Fruit fly (Drosophila melanogaster) whole organism, embryonic: ENCODE data around the gene Rh3.

Experiments
- Antp ChIP-seq: fragments of 200-800 bp; sonication (Bioruptor generic); optimal IDR thresholded peaks from 3 replicates; lab custom pipeline; 2016; ENCODE audit warnings: missing biosample characterization, missing genetic modification characterization
- Atf-2 ChIP-seq: fragments of 200-800 bp; sonication (Bioruptor generic); optimal IDR thresholded peaks from 2 replicates; lab custom pipeline; 2016; ENCODE audit warnings: missing biosample characterization, missing genetic modification characterization
- BtbVII ChIP-seq: fragments of 200-800 bp; sonication (Bioruptor generic); optimal IDR thresholded peaks from 3 replicates; lab custom pipeline; 2017; ENCODE audit warnings: missing biosample characterization, mild to moderate bottlenecking, missing genetic modification characterization
- CG10147 ChIP-seq: fragments of 200-800 bp; sonication (Bioruptor generic); optimal IDR thresholded peaks from 2 replicates; lab custom pipeline; 2019; ENCODE audit warnings: missing biosample characterization, mild to moderate bottlenecking, missing genetic modification characterization, moderate library complexity
- CG10654 ChIP-seq: fragments of 200-800 bp; sonication (Bioruptor generic); optimal IDR thresholded peaks from 2 replicates; lab custom pipeline; 2016; ENCODE audit warnings: missing biosample characterization, missing genetic modification characterization
- CG11398 ChIP-seq: fragments of 200-800 bp; sonication (Bioruptor generic); optimal IDR thresholded peaks from 2 replicates; lab custom pipeline; 2016; ENCODE audit warnings: missing biosample characterization, missing genetic modification characterization
- CG13624 ChIP-seq: fragments of 200-800 bp; sonication (Bioruptor generic); optimal IDR thresholded peaks from 2 replicates; lab custom pipeline; 2016; ENCODE audit warnings: missing biosample characterization, missing genetic modification characterization
- CG14965 ChIP-seq: fragments of 200-800 bp; sonication (Bioruptor generic); optimal IDR thresholded peaks from 2 replicates; lab custom pipeline; 2016; ENCODE audit warnings: missing biosample characterization, missing genetic modification characterization, borderline replicate concordance
- CG15514 ChIP-seq: fragments of 200-800 bp; sonication (Bioruptor generic); optimal IDR thresholded peaks from 3 replicates; lab custom pipeline; 2017; ENCODE audit warnings: missing biosample characterization, missing genetic modification characterization, mild to moderate bottlenecking, moderate library complexity, missing genetic modification reagents
- CG17829 ChIP-seq: fragments of 200-800 bp; optimal IDR thresholded peaks from 2 replicates; lab custom pipeline; 2019; ENCODE audit warnings: missing biosample characterization, mild to moderate bottlenecking, missing genetic modification characterization, moderate library complexity
- CG2129 ChIP-seq: fragments of 200-800 bp; sonication (Bioruptor generic); IDR thresholded peaks from 2 replicates; pipeline ENCODE4 v1.3.6; 2022; ENCODE audit warnings: missing biosample characterization, missing genetic modification characterization; ENCODE audit not compliant: partially characterized antibody
- CG2889 ChIP-seq: fragments of 200-800 bp; sonication (Bioruptor generic); IDR thresholded peaks from 3 replicates; pipeline ENCODE4 v1.3.6; 2022; ENCODE audit warnings: missing biosample characterization, missing genetic modification characterization
- CG31388 ChIP-seq: fragments of 200-800 bp; sonication (Bioruptor generic); optimal IDR thresholded peaks from 2 replicates; lab custom pipeline; 2016; ENCODE audit warnings: missing biosample characterization, missing genetic modification characterization
- CG3726 ChIP-seq: fragments of 200-800 bp; sonication (Bioruptor generic); IDR thresholded peaks from 3 replicates; pipeline ENCODE4, ENCODE4 v1.3.6; 2022; ENCODE audit warnings: missing biosample characterization, missing genetic modification characterization
- CG7928 ChIP-seq: fragments of 200-800 bp; sonication (Bioruptor generic); optimal IDR thresholded peaks from 2 replicates; lab custom pipeline; 2017; ENCODE audit warnings: missing biosample characterization, mild to moderate bottlenecking, missing genetic modification characterization
- CG9215 ChIP-seq: fragments of 200-800 bp; sonication (Bioruptor generic); IDR thresholded peaks from 2 replicates; pipeline ENCODE4 v1.3.6; 2022; ENCODE audit warnings: missing biosample characterization, missing genetic modification characterization
- CG9727 ChIP-seq: fragments of 200-800 bp; sonication (Bioruptor generic); optimal IDR thresholded peaks from 3 replicates; lab custom pipeline; 2017; ENCODE audit warnings: missing biosample characterization, mild to moderate bottlenecking, missing genetic modification characterization
- CG9797 ChIP-seq: fragments of 200-800 bp; sonication (Bioruptor generic); optimal IDR thresholded peaks from 3 replicates; lab custom pipeline; 2018; ENCODE audit warnings: missing biosample characterization, mild to moderate bottlenecking, missing genetic modification characterization
- CrebB ChIP-seq: fragments of 200-800 bp; sonication (Bioruptor generic); optimal IDR thresholded peaks from 3 replicates; lab custom pipeline; 2018; ENCODE audit warnings: missing biosample characterization, mild to moderate bottlenecking, missing genetic modification characterization
- D19A ChIP-seq: fragments of 200-800 bp; optimal IDR thresholded peaks from 3 replicates; lab custom pipeline; 2019; ENCODE audit warnings: missing biosample characterization, mild to moderate bottlenecking, missing genetic modification characterization, moderate library complexity
- D19B ChIP-seq: fragments of 200-800 bp; sonication (Bioruptor generic); optimal IDR thresholded peaks from 2 replicates; lab custom pipeline; 2017; ENCODE audit warnings: missing biosample characterization, mild to moderate bottlenecking, missing genetic modification characterization
- Dip2 ChIP-seq: fragments of 200-800 bp; sonication (Bioruptor generic); IDR thresholded peaks from 2 replicates; pipeline ENCODE4 v1.3.6; 2022; ENCODE audit warnings: missing biosample characterization, missing genetic modification characterization
- Doc3 ChIP-seq: fragments of 200-800 bp; sonication (Bioruptor generic); IDR thresholded peaks from 3 replicates; pipeline ENCODE4 v1.3.6; 2022; ENCODE audit warnings: missing biosample characterization, missing genetic modification characterization; ENCODE audit not compliant: partially characterized antibody
- ERR ChIP-seq: fragments of 200-800 bp; sonication (Bioruptor generic); optimal IDR thresholded peaks from 2 replicates; lab custom pipeline; 2016; ENCODE audit warnings: missing biosample characterization, missing genetic modification characterization
- Ets97D ChIP-seq: fragments of 200-800 bp; sonication (Bioruptor generic); optimal IDR thresholded peaks from 3 replicates; lab custom pipeline; 2016; ENCODE audit warnings: missing biosample characterization, missing genetic modification characterization
- Gsc ChIP-seq: fragments of 200-800 bp; sonication (Bioruptor generic); IDR thresholded peaks from 2 replicates; pipeline ENCODE4 v1.3.6; 2022; ENCODE audit warnings: missing biosample characterization, missing genetic modification characterization
- H15 ChIP-seq: fragments of 200-800 bp; sonication (Bioruptor generic); IDR thresholded peaks from 3 replicates; pipeline ENCODE4 v1.3.6; 2022; ENCODE audit warnings: missing biosample characterization, missing genetic modification characterization
- Hr39 ChIP-seq: fragments of >200 bp; optimal IDR thresholded peaks from 2 replicates; lab custom pipeline; 2017
- Lhr ChIP-seq: fragments of 200-800 bp; sonication (Bioruptor generic); optimal IDR thresholded peaks from 3 replicates; lab custom pipeline; 2017; ENCODE audit warnings: mild to moderate bottlenecking, missing biosample characterization, missing genetic modification reagents, missing genetic modification characterization
- Pdp1 ChIP-seq, 2 experiments: fragments of 200-800 bp; sonication (Bioruptor generic); optimal IDR thresholded peaks; 3 replicates each; lab custom pipeline; 2016; ENCODE audit warnings: missing biosample characterization in 2 of 2, missing genetic modification characterization in 2 of 2, mild to moderate bottlenecking in 1 of 2, moderate library complexity in 1 of 2
- Ravus ChIP-seq: fragments of 200-800 bp; sonication (Bioruptor generic); IDR thresholded peaks from 2 replicates; pipeline ENCODE4 v1.3.6; 2022; ENCODE audit warnings: missing biosample characterization, missing genetic modification characterization
- Rfx ChIP-seq: fragments of 200-800 bp; sonication (Bioruptor generic); IDR thresholded peaks from 2 replicates; pipeline ENCODE4 v1.3.6; 2022; ENCODE audit warnings: missing biosample characterization, missing genetic modification characterization
- Sox102F ChIP-seq: fragments of 200-800 bp; sonication (Bioruptor generic); optimal IDR thresholded peaks from 2 replicates; lab custom pipeline; 2018; ENCODE audit warnings: missing biosample characterization, mild to moderate bottlenecking, missing genetic modification characterization, moderate library complexity
- ash1 ChIP-seq: fragments of 200-800 bp; sonication (Bioruptor generic); optimal IDR thresholded peaks from 2 replicates; lab custom pipeline; 2018; ENCODE audit warnings: missing biosample characterization, mild to moderate bottlenecking, missing genetic modification characterization
- btn ChIP-seq: fragments of 200-800 bp; sonication (Bioruptor generic); optimal IDR thresholded peaks from 2 replicates; lab custom pipeline; 2016; ENCODE audit warnings: missing biosample characterization, missing genetic modification characterization
- corto ChIP-seq: fragments of 200-800 bp; sonication (Bioruptor generic); optimal IDR thresholded peaks from 2 replicates; lab custom pipeline; 2016; ENCODE audit warnings: missing biosample characterization, mild to moderate bottlenecking, missing genetic modification characterization, moderate library complexity
- crc ChIP-seq: fragments of 200-800 bp; sonication (Bioruptor generic); optimal IDR thresholded peaks from 2 replicates; lab custom pipeline; 2016; ENCODE audit warnings: missing biosample characterization, missing genetic modification characterization
- dan ChIP-seq: fragments of 200-800 bp; sonication (Bioruptor generic); IDR thresholded peaks from 2 replicates; pipeline ENCODE4 v1.3.6; 2022; ENCODE audit warnings: missing biosample characterization, missing genetic modification characterization
- danr ChIP-seq: fragments of 200-800 bp; sonication (Bioruptor generic); IDR thresholded peaks from 2 replicates; pipeline ENCODE4 v1.3.6; 2022; ENCODE audit warnings: missing biosample characterization, missing genetic modification characterization
- dysf ChIP-seq: fragments of 200-800 bp; sonication (Bioruptor generic); IDR thresholded peaks from 3 replicates; pipeline ENCODE4 v1.3.6; 2022; ENCODE audit warnings: missing biosample characterization, missing genetic modification characterization
- ken ChIP-seq: fragments of 200-800 bp; sonication (Bioruptor generic); IDR thresholded peaks from 3 replicates; pipeline ENCODE4 v1.3.6; 2022; ENCODE audit warnings: missing biosample characterization, missing genetic modification characterization
- phol ChIP-seq: fragments of 200-800 bp; sonication (Bioruptor generic); optimal IDR thresholded peaks from 3 replicates; lab custom pipeline; 2018; ENCODE audit warnings: missing biosample characterization, mild to moderate bottlenecking, missing genetic modification characterization, moderate library complexity
- psq ChIP-seq: fragments of 200-800 bp; sonication (Bioruptor generic); optimal IDR thresholded peaks from 2 replicates; lab custom pipeline; 2017; ENCODE audit warnings: missing biosample characterization, missing genetic modification characterization
- sens-2 ChIP-seq: fragments of 200-800 bp; sonication (Bioruptor generic); IDR thresholded peaks from 2 replicates; pipeline ENCODE4 v1.3.6; 2022; ENCODE audit warnings: missing biosample characterization, missing genetic modification characterization
- seq ChIP-seq: fragments of 200-800 bp; sonication (Bioruptor generic); IDR thresholded peaks from 2 replicates; pipeline ENCODE4 v1.3.6; 2022; ENCODE audit warnings: missing biosample characterization, missing genetic modification characterization
- slou ChIP-seq: fragments of 200-800 bp; sonication (Bioruptor generic); optimal IDR thresholded peaks from 3 replicates; lab custom pipeline; 2016; ENCODE audit warnings: missing biosample characterization, missing genetic modification characterization
- so ChIP-seq: fragments of 200-800 bp; sonication (Bioruptor generic); IDR thresholded peaks from 3 replicates; pipeline ENCODE4 v1.3.6; 2022; ENCODE audit warnings: missing biosample characterization, missing genetic modification characterization
- tio ChIP-seq: fragments of 200-800 bp; sonication (Bioruptor generic); optimal IDR thresholded peaks from 2 replicates; lab custom pipeline; 2017; ENCODE audit warnings: missing biosample characterization, missing genetic modification characterization, inconsistent platforms
- tx ChIP-seq: fragments of 200-800 bp; sonication (Bioruptor generic); optimal IDR thresholded peaks from 2 replicates; lab custom pipeline; 2016; ENCODE audit warnings: missing biosample characterization, missing genetic modification characterization
- wek ChIP-seq: fragments of 200-800 bp; sonication (Bioruptor generic); optimal IDR thresholded peaks from 3 replicates; lab custom pipeline; 2018; ENCODE audit warnings: missing biosample characterization, mild to moderate bottlenecking, missing genetic modification characterization, moderate library complexity
- wor ChIP-seq: fragments of 200-800 bp; sonication (Bioruptor generic); IDR thresholded peaks from 2 replicates; pipeline ENCODE4 v1.3.6; 2022; ENCODE audit warnings: missing biosample characterization, missing genetic modification characterization

Gene Rh3

DNA sequence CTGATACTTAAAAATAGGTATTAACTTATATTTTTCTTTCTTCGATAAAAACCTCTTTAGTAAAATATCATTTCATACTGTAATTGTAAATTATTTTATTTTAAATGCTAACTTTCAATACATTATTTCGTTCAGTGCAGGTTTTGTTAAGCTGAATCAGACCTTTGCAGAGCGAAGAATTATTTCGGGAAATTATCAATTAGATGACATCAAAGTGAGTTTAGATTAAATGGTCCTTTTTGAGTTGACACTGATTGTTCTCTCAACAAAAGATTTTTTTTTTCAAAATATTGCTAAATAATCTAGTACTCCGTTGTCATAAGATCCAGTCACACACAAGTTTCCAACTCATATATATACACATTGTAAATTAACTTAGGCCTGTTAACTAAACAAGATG is 39.8 kb downstream of the Rh3 start, which contains the start of the genes CG33934 and Indy-2:
Gene CG33934 (plus strand): TSS at position 301 of the 400 bp plus-strand sequence.
Gene Indy-2 (plus strand): TSS at position 301 of the 400 bp plus-strand sequence.
- TF ChIP-seq phol (tag; lab: Kevin White, UChicago) (no peak), ash1 (GFP tag; lab: Kevin White, UChicago) (no peak), ken (no peak), Gsc (GFP tag; lab: Robert Waterston, UW) (no peak), crc (no peak), BtbVII (GFP tag; lab: Kevin White, UChicago) (no peak), Doc3 (GFP tag; lab: Robert Waterston, UW) (no peak), Antp (GFP tag; lab: Kevin White, UChicago) (no peak), CrebB (tag; lab: Kevin White, UChicago) (no peak), CG7928 (GFP tag; lab: Kevin White, UChicago) (no peak), ERR (no peak), CG9215 (GFP tag; lab: Robert Waterston, UW) (no peak), D19B (GFP tag; lab: Kevin White, UChicago) (no peak), CG10147 (no peak), wek (GFP tag; lab: Kevin White, UChicago) (no peak), psq (GFP tag; lab: Kevin White, UChicago) (no peak)

DNA sequence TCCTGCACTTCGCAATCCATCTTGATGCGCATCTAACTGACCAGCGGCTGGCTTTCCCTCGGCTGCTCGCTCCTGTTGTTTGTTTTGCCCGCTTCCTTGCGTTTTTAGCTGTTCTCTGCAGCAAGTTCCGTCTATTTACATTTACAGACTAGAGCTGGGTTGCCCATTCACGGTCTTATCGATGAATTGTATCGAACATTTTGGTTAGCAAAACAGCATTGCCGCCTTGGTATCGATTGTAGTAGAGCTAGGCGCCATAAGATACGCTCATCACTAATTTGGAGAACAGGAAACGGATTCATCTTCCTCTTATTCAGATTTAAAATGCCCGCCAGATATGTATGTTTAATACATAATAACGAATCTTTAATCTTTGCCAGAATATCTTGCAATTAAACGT is 46.4 kb downstream of the Rh3 start, which contains the start of gene Regnase-1:
Gene Regnase-1 (minus strand): TSS at position 170 of the 400 bp plus-strand sequence.
- TF ChIP-seq CG31388 (peak; percentile 49), Sox102F (GFP tag; lab: Kevin White, UChicago) (peak; percentile 78), H15 (GFP tag; lab: Robert Waterston, UW) (peak; percentile 88), CG2129 (GFP tag; lab: Robert Waterston, UW) (peak; percentile 88), btn (GFP tag; lab: Kevin White, UChicago) (peak; percentile 83), Dip2 (GFP tag; lab: Robert Waterston, UW) (no peak), tx (GFP tag; lab: Kevin White, UChicago) (peak; percentile 72), slou (GFP tag; lab: Kevin White, UChicago) (peak; percentile 85), CG9727 (GFP tag; lab: Kevin White, UChicago) (peak; percentile 95), CG11398 (GFP tag; lab: Kevin White, UChicago) (peak; percentile 88), corto (GFP tag; lab: Kevin White, UChicago) (no peak), CG15514 (GFP tag; lab: Kevin White, UChicago) (peak; percentile 95), Hr39 (lab: Kevin White, UChicago) (no peak), dan (GFP tag; lab: Robert Waterston, UW) (no peak), Atf-2 (peak; percentile 79), CG10654 (peak; percentile 86), CG2889 (GFP tag; lab: Robert Waterston, UW) (0 out of 3 replicates have a peak, but pooled peaks have one; percentile 35), CG14965 (GFP tag; lab: Kevin White, UChicago) (peak; percentile 50), so (peak; percentile 87), CrebB (tag; lab: Kevin White, UChicago) (peak; percentile 97), Pdp1 (GFP tag; optimal IDR thresholded peaks at IDR 0.05; lab: Kevin White, UChicago) (peak; percentile 78 to 89), dysf (peak; percentile 86), D19A (tag; lab: Kevin White, UChicago) (no peak), CG9797 (GFP tag; lab: Kevin White, UChicago) (peak; percentile 70), CG13624 (GFP tag; lab: Kevin White, UChicago) (peak; percentile 94), CG3726 (GFP tag; lab: Robert Waterston, UW) (peak; percentile 77; the same call in 1 of the 3 replicates), Lhr (GFP tag; lab: Kevin White, UChicago) (peak; percentile 88), sens-2 (GFP tag; lab: Robert Waterston, UW) (peak; percentile 94), tio (peak; percentile 57), Ets97D (GFP tag; lab: Kevin White, UChicago) (peak; percentile 100), seq (GFP tag; lab: Robert Waterston, UW) (peak; percentile 73; the same call in 1 of the 2 replicates), Rfx (peak; percentile 95), wor (GFP tag; lab: Robert Waterston, UW) (peak; percentile 55), CG17829 (tag; lab: Kevin White, UChicago) (peak; percentile 90), Ravus (peak; percentile 35; the same call in 1 of the 2 replicates), danr (GFP tag; lab: Robert Waterston, UW) (peak; percentile 35; the same call in 1 of the 2 replicates)
